Fruit fly (Drosophila melanogaster) whole organism, embryonic: Measurements from ENCODE around the gene Vps39.
A peak's percentile ranks its signal among the peaks of the same experiment; 100 is the strongest.

ENCODE experiments used
- Adf1 ChIP-seq: fragments of 200-800 bp; sonication (Bioruptor generic); IDR thresholded peaks from 2 replicates; pipeline ENCODE4 v1.3.6; 2022; ENCODE audit warnings: missing biosample characterization, missing genetic modification characterization
- Atf3 ChIP-seq: fragments of 200-800 bp; sonication (Bioruptor generic); optimal IDR thresholded peaks from 3 replicates; lab custom pipeline; 2016; ENCODE audit warnings: missing biosample characterization, missing genetic modification characterization
- CG10267 ChIP-seq: fragments of 200-800 bp; sonication (Bioruptor generic); optimal IDR thresholded peaks from 2 replicates; lab custom pipeline; 2018; ENCODE audit warnings: missing biosample characterization, mild to moderate bottlenecking, missing genetic modification characterization, moderate library complexity
- CG10321 ChIP-seq: fragments of 200-800 bp; sonication (Bioruptor generic); IDR thresholded peaks from 2 replicates; pipeline ENCODE4 v1.3.6; 2022; ENCODE audit warnings: missing biosample characterization, missing genetic modification characterization
- CG13775 ChIP-seq: fragments of 200-800 bp; sonication (Bioruptor generic); optimal IDR thresholded peaks from 3 replicates; lab custom pipeline; 2017; ENCODE audit warnings: missing biosample characterization, mild to moderate bottlenecking, missing genetic modification characterization
- CG15601 ChIP-seq: fragments of 200-800 bp; sonication (Bioruptor generic); optimal IDR thresholded peaks from 3 replicates; lab custom pipeline; 2019; ENCODE audit warnings: missing biosample characterization, mild to moderate bottlenecking, missing genetic modification characterization, moderate library complexity
- CG18262 ChIP-seq: fragments of 200-800 bp; optimal IDR thresholded peaks from 3 replicates; lab custom pipeline; 2019; ENCODE audit warnings: missing biosample characterization, mild to moderate bottlenecking, missing genetic modification characterization, moderate library complexity
- CG1832 ChIP-seq: fragments of 200-800 bp; sonication (Bioruptor generic); optimal IDR thresholded peaks from 2 replicates; lab custom pipeline; 2017; ENCODE audit warnings: missing biosample characterization, mild to moderate bottlenecking, missing genetic modification characterization, inconsistent platforms
- CG2199 ChIP-seq: fragments of 200-800 bp; sonication (Bioruptor generic); IDR thresholded peaks from 3 replicates; pipeline ENCODE4 v1.3.6; 2022; ENCODE audit warnings: missing biosample characterization, missing genetic modification characterization
- CG32532 ChIP-seq: fragments of 200-800 bp; sonication (Bioruptor generic); IDR thresholded peaks from 2 replicates; pipeline ENCODE4 v1.3.6; 2022; ENCODE audit warnings: missing biosample characterization, missing genetic modification characterization
- CG32772 ChIP-seq: fragments of 200-800 bp; sonication (Bioruptor generic); IDR thresholded peaks from 2 replicates; pipeline ENCODE4 v1.3.6; 2022; ENCODE audit warnings: missing biosample characterization, missing genetic modification characterization
- CG5180 ChIP-seq: fragments of 200-800 bp; sonication (Bioruptor generic); optimal IDR thresholded peaks from 3 replicates; lab custom pipeline; 2017; ENCODE audit warnings: missing biosample characterization, missing genetic modification characterization, mild to moderate bottlenecking, moderate library complexity, missing genetic modification reagents
- CG6791 ChIP-seq: fragments of 200-800 bp; sonication (Bioruptor generic); IDR thresholded peaks from 3 replicates; pipeline ENCODE4 v1.3.6; 2022; ENCODE audit warnings: missing biosample characterization, missing genetic modification characterization; ENCODE audit not compliant: partially characterized antibody
- CG8388 ChIP-seq: fragments of 200-800 bp; sonication (Bioruptor generic); optimal IDR thresholded peaks from 2 replicates; lab custom pipeline; 2019; ENCODE audit warnings: missing biosample characterization, mild to moderate bottlenecking, missing genetic modification characterization, moderate library complexity
- CG8944 ChIP-seq: fragments of 200-800 bp; sonication (Bioruptor generic); optimal IDR thresholded peaks from 3 replicates; lab custom pipeline; 2016; ENCODE audit warnings: missing biosample characterization, missing genetic modification characterization
- CG9609 ChIP-seq: fragments of 200-800 bp; sonication (Bioruptor generic); optimal IDR thresholded peaks from 3 replicates; lab custom pipeline; 2016; ENCODE audit warnings: missing biosample characterization, missing genetic modification characterization
- D19A ChIP-seq: fragments of 200-800 bp; optimal IDR thresholded peaks from 3 replicates; lab custom pipeline; 2019; ENCODE audit warnings: missing biosample characterization, mild to moderate bottlenecking, missing genetic modification characterization, moderate library complexity
- Deaf1 ChIP-seq: fragments of 200-800 bp; optimal IDR thresholded peaks from 3 replicates; lab custom pipeline; 2019; ENCODE audit warnings: missing biosample characterization, mild to moderate bottlenecking, missing genetic modification characterization, moderate library complexity
- Dll ChIP-seq: fragments of 200-800 bp; sonication (Bioruptor generic); IDR thresholded peaks from 4 replicates; pipeline ENCODE4 v1.3.6; 2022; ENCODE audit warnings: missing biosample characterization, missing genetic modification characterization; ENCODE audit not compliant: partially characterized antibody
- Dref ChIP-seq: fragments of 200-800 bp; sonication (Bioruptor generic); IDR thresholded peaks from 2 replicates; pipeline ENCODE4 v1.3.6; 2022; ENCODE audit warnings: missing biosample characterization, missing genetic modification characterization
- Hr3 ChIP-seq: fragments of 200-800 bp; sonication (Bioruptor generic); optimal IDR thresholded peaks from 3 replicates; lab custom pipeline; 2016; ENCODE audit warnings: missing biosample characterization, missing genetic modification characterization
- Jarid2 ChIP-seq: fragments of 200-800 bp; sonication (Bioruptor generic); optimal IDR thresholded peaks from 3 replicates; lab custom pipeline; 2017; ENCODE audit warnings: mild to moderate bottlenecking, missing biosample characterization, missing genetic modification reagents, missing genetic modification characterization
- Mrtf ChIP-seq: fragments of 200-800 bp; sonication (Bioruptor generic); IDR thresholded peaks from 3 replicates; pipeline ENCODE4 v1.3.6; 2022; ENCODE audit warnings: missing biosample characterization, missing genetic modification characterization
- Nf-YA ChIP-seq: fragments of 200-800 bp; sonication (Bioruptor generic); IDR thresholded peaks from 2 replicates; pipeline ENCODE4 v1.3.6; 2022; ENCODE audit warnings: missing biosample characterization, missing genetic modification characterization
- Nf-YB ChIP-seq: fragments of 200-800 bp; sonication (Bioruptor generic); optimal IDR thresholded peaks from 3 replicates; lab custom pipeline; 2019; ENCODE audit warnings: missing biosample characterization, mild to moderate bottlenecking, missing genetic modification characterization, moderate library complexity
- Nf-YC ChIP-seq: fragments of 200-800 bp; optimal IDR thresholded peaks from 3 replicates; lab custom pipeline; 2019; ENCODE audit warnings: missing biosample characterization, mild to moderate bottlenecking, missing genetic modification characterization, moderate library complexity
- Opbp ChIP-seq: fragments of 200-800 bp; sonication (Bioruptor generic); IDR thresholded peaks from 3 replicates; pipeline ENCODE4 v1.3.6; 2022; ENCODE audit warnings: missing biosample characterization, missing genetic modification characterization; ENCODE audit not compliant: partially characterized antibody
- Scr ChIP-seq: fragments of 200-800 bp; sonication (Bioruptor generic); IDR thresholded peaks from 2 replicates; pipeline ENCODE4 v1.3.6; 2022; ENCODE audit warnings: missing biosample characterization, missing genetic modification characterization; ENCODE audit not compliant: partially characterized antibody
- bbx ChIP-seq: fragments of 200-800 bp; sonication (Bioruptor generic); IDR thresholded peaks from 2 replicates; pipeline ENCODE4 v1.3.6; 2022; ENCODE audit warnings: missing biosample characterization, missing genetic modification characterization; ENCODE audit not compliant: partially characterized antibody
- cas ChIP-seq: fragments of 200-800 bp; sonication (Bioruptor generic); IDR thresholded peaks from 2 replicates; pipeline ENCODE4 v1.3.6; 2022; ENCODE audit warnings: missing biosample characterization, missing genetic modification characterization
- chm ChIP-seq: fragments of 200-800 bp; sonication (Bioruptor generic); IDR thresholded peaks from 2 replicates; pipeline ENCODE4 v1.3.6; 2022; ENCODE audit warnings: missing biosample characterization, missing genetic modification characterization
- ci ChIP-seq: fragments of 200-800 bp; sonication (Bioruptor generic); IDR thresholded peaks from 3 replicates; pipeline ENCODE4 v1.3.6; 2022; ENCODE audit warnings: missing biosample characterization, missing genetic modification characterization
- ewg ChIP-seq: fragments of 200-800 bp; sonication (Bioruptor generic); optimal IDR thresholded peaks from 3 replicates; lab custom pipeline; 2017; ENCODE audit warnings: mild to moderate bottlenecking, missing biosample characterization, missing genetic modification reagents, missing genetic modification characterization
- gcm ChIP-seq: fragments of 200-800 bp; sonication (Bioruptor generic); optimal IDR thresholded peaks from 2 replicates; lab custom pipeline; 2019; ENCODE audit warnings: missing biosample characterization, mild to moderate bottlenecking, missing genetic modification characterization, moderate library complexity
- nerfin-1 ChIP-seq: fragments of 200-800 bp; sonication (Bioruptor generic); optimal IDR thresholded peaks from 3 replicates; lab custom pipeline; 2019; ENCODE audit warnings: missing biosample characterization, mild to moderate bottlenecking, missing genetic modification characterization, moderate library complexity
- otp ChIP-seq: fragments of 200-800 bp; sonication (Bioruptor generic); IDR thresholded peaks from 3 replicates; pipeline ENCODE4, ENCODE4 v1.3.6; 2022; ENCODE audit warnings: missing biosample characterization, missing genetic modification characterization
- repo ChIP-seq: fragments of 200-800 bp; sonication (Bioruptor generic); optimal IDR thresholded peaks from 2 replicates; lab custom pipeline; 2016; ENCODE audit warnings: missing biosample characterization, missing genetic modification characterization
- sima ChIP-seq: fragments of 200-800 bp; sonication (Bioruptor generic); optimal IDR thresholded peaks from 2 replicates; lab custom pipeline; 2016; ENCODE audit warnings: missing biosample characterization, missing genetic modification characterization
- tll ChIP-seq, 2 experiments: fragments of 200-800 bp in 1 of 2; fragments of >200 bp in 1 of 2; sonication (Bioruptor generic) in 1 of 2; optimal IDR thresholded peaks; 2 replicates each; lab custom pipeline; 2017 to 2019; ENCODE audit warnings: missing biosample characterization in 2 of 2, missing genetic modification characterization in 2 of 2, mild to moderate bottlenecking in 1 of 2, moderate library complexity in 1 of 2
- zen ChIP-seq: fragments of 200-800 bp; sonication (Bioruptor generic); optimal IDR thresholded peaks from 3 replicates; lab custom pipeline; 2018; ENCODE audit warnings: missing biosample characterization, mild to moderate bottlenecking, missing genetic modification characterization, moderate library complexity

Vps39 gene

dm6 chr3R:18235879-18236278 is 38.4 kb downstream of the Vps39 start, which contains the start of gene repo:
Gene repo, plus strand, starts transcription at chr3R:18236192.
- TF ChIP-seq Dref (GFP tag; lab: Robert Waterston, UW) (peak; percentile 23; the same call in 1 of the 2 replicates), D19A (tag; lab: Kevin White, UChicago) (no peak), CG10267 (no peak), ewg (GFP tag; lab: Kevin White, UChicago) (peak; percentile 18), tll (GFP tag; optimal IDR thresholded peaks at IDR 0.05; lab: Kevin White, UChicago) (peak in 1 of 2 experiments; percentile 51), sima (GFP tag; lab: Kevin White, UChicago) (no peak), ci (GFP tag; lab: Robert Waterston, UW) (0 out of 3 replicates have a peak, but pooled peaks have one; percentile 22), CG18262 (tag; lab: Kevin White, UChicago) (no peak), chm (peak; percentile 25; the same call in 1 of the 2 replicates), CG32532 (peak; percentile 31; the same call in 1 of the 2 replicates), bbx (GFP tag; lab: Robert Waterston, UW) (peak; percentile 27; the same call in 1 of the 2 replicates), Deaf1 (tag; lab: Kevin White, UChicago) (peak; percentile 6), Nf-YC (peak; percentile 98), Opbp (GFP tag; lab: Robert Waterston, UW) (0 out of 3 replicates have a peak, but pooled peaks have one; percentile 30), CG6791 (peak; percentile 56; the same call in 2 of the 3 replicates), Jarid2 (peak; percentile 47), CG10321 (GFP tag; lab: Robert Waterston, UW) (peak; percentile 92), otp (GFP tag; lab: Robert Waterston, UW) (0 out of 3 replicates have a peak, but pooled peaks have one; percentile 25), Mrtf (GFP tag; lab: Robert Waterston, UW) (no peak), CG32772 (GFP tag; lab: Robert Waterston, UW) (peak; percentile 36; the same call in 1 of the 2 replicates), CG8944 (GFP tag; lab: Kevin White, UChicago) (no peak), CG2199 (GFP tag; lab: Robert Waterston, UW) (0 out of 3 replicates have a peak, but pooled peaks have one; percentile 53), Nf-YB (GFP tag; lab: Kevin White, UChicago) (peak; percentile 99), CG15601 (tag; lab: Kevin White, UChicago) (peak; percentile 3), Nf-YA (GFP tag; lab: Robert Waterston, UW) (peak; percentile 89), cas (no peak), Hr3 (no peak), repo (GFP tag; lab: Kevin White, UChicago) (peak; percentile 19), Atf3 (GFP tag; lab: Kevin White, UChicago) (no peak), Dll (GFP tag; lab: Robert Waterston, UW) (0 out of 4 replicates have a peak, but pooled peaks have one; percentile 40), CG8388 (GFP tag; lab: Kevin White, UChicago) (no peak), Scr (GFP tag; lab: Robert Waterston, UW) (0 out of 2 replicates have a peak, but pooled peaks have one; percentile 23), zen (peak; percentile 37), nerfin-1 (peak; percentile 43), CG9609 (GFP tag; lab: Kevin White, UChicago) (no peak), Adf1 (GFP tag; lab: Robert Waterston, UW) (peak; percentile 89), CG5180 (peak; percentile 12), gcm (GFP tag; lab: Kevin White, UChicago) (peak; percentile 93), CG13775 (no peak), CG1832 (GFP tag; lab: Kevin White, UChicago) (peak; percentile 90)
